Fruit fly (Drosophila melanogaster) whole organism: Measurements from ENCODE around the gene CG34251.

Experiments used
- CG8478 ChIP-seq: fragments of >200 bp; optimal IDR thresholded peaks from 2 replicates; lab custom pipeline; 2018; ENCODE audit warnings: inconsistent platforms
- Dll ChIP-seq: fragments of >200 bp; optimal IDR thresholded peaks from 2 replicates; lab custom pipeline; 2017
- EcR ChIP-seq, 2 experiments: fragments of >200 bp; optimal IDR thresholded peaks; 2 replicates each; lab custom pipeline; 2017; ENCODE audit warnings: missing biosample characterization in 2 of 2, missing genetic modification characterization in 2 of 2, missing genetic modification reagents in 2 of 2
- pan ChIP-seq: fragments of >200 bp; optimal IDR thresholded peaks from 2 replicates; lab custom pipeline; 2017
- psq ChIP-seq: fragments of >200 bp; optimal IDR thresholded peaks from 2 replicates; lab custom pipeline; 2017
- usp ChIP-seq: fragments of >200 bp; optimal IDR thresholded peaks from 2 replicates; lab custom pipeline; 2017; ENCODE audit warnings: missing biosample characterization, missing genetic modification characterization, mixed read lengths

CG34251 gene

DNA sequence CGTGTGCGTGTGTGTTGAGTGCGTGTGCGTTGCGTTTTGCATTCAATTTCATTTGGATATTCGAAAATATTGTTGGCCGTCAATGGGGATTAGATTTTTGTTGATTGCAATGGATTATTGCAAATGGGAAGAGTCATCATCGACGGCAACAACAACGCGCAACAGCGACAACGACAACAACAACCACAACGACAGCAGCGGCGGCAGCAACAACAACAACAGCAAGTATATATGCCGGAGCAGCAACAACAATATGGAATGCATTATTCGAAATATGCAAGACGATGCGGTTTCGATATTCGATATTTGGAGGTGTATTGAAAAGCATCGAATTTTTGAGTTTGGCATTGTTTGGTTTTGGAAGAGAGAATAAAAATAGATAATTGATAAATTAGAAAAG lies 29.4 kb upstream of the CG34251 start:
- TF ChIP-seq pan (lab: Kevin White, UChicago) (no peak), CG8478 (lab: Kevin White, UChicago) (no peak), usp (no peak), EcR (GFP tag; optimal IDR thresholded peaks at IDR 0.05; lab: Kevin White, UChicago) (no peak), Dll (lab: Kevin White, UChicago) (no peak), psq (lab: Kevin White, UChicago) (no peak)

DNA sequence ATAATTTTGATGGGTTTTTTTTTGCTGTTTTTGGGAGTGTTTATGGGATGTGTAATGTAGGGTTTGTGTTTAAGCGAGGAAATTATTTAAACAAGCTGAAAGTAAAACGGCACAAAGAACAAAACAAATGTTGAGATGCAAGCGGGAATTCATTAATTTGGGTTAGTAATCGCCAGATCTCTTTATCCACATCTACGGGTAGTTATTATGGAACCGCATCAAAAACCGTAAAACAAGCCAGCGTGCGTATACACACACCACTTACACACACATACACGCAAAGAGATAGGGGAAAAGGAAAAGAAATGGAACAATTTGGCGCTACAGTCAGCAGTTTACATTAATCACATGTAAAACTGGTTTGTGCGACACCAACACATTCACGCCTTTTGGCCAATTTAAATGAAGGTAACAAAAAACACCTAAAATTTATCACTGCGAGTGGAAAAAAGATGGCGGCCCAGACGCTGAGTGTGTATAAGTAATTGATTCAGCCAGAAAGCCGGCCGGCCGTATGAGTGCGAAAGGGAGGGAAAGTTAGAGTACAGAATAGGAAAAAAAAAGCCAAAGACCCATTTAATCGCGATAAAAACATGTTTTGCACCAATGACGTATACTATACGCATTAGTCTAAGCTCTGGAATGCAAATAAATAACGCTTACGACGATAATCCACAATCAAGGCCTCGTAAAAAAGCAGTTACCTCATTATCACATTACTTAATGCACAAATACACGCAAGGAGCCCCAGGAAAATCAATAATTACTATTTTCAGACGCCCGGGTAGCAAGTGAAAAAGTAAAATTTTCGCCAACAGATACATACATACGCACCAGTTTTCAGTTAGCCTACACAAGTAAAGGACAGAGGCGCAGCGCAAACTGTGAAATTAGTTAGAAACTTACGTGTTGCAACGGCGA lies 27.2 kb upstream of the CG34251 start:
- TF ChIP-seq pan (lab: Kevin White, UChicago): no peak
- TF ChIP-seq CG8478 (lab: Kevin White, UChicago): no peak
- TF ChIP-seq EcR (GFP tag; optimal IDR thresholded peaks at IDR 0.05; lab: Kevin White, UChicago): no peak
- no peak for TF ChIP-seq psq (lab: Kevin White, UChicago)
- TF ChIP-seq Dll (lab: Kevin White, UChicago): no peak
- no peak for TF ChIP-seq usp

DNA sequence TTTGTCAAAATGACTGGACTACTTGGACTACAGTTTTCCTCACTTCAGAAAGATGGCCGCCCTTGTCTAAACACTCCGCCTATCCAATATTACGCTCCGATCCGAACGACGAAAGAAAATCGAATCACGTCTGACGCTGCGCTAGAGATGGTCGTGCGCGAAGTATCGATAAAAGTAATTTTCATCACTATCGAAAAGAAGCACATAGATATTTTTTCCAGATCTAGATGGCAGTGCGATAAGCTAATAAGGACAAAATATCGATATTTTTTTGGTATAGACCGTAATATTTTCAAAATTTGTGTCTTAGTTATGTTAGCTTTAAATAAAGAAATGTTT lies 26.5 kb upstream of the CG34251 start, which contains the start of gene Pep:
Gene Pep, minus strand, starts transcription at position 131 of the 339 bp plus-strand sequence.
- no peak for TF ChIP-seq EcR (GFP tag; optimal IDR thresholded peaks at IDR 0.05; lab: Kevin White, UChicago)
- TF ChIP-seq pan (lab: Kevin White, UChicago): no peak
- TF ChIP-seq CG8478 (lab: Kevin White, UChicago): no peak
- no peak for TF ChIP-seq usp
- TF ChIP-seq psq (lab: Kevin White, UChicago): no peak
- TF ChIP-seq Dll (lab: Kevin White, UChicago): no peak

DNA sequence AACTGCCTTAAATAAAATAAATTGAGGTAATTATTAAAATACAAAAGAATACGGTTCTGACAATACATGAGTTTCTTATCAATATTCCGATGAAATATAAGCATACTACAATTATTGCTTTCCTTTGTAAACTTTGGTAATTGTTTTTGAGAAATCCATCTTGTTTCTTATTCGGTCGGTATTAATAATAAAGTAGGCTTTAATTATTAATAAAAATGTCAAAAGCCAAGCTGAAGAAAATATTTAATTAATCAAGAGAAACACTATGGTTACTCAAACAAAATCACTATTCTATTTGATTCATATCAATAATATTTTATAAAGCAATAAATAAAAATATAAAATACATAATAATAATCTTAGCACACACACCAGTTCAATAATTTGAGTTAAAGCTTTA lies 24.8 kb upstream of the CG34251 start, which contains the start of gene CG43085:
Gene CG43085, minus strand, starts transcription at position 101 of the 400 bp plus-strand sequence.
- TF ChIP-seq usp: no peak

DNA sequence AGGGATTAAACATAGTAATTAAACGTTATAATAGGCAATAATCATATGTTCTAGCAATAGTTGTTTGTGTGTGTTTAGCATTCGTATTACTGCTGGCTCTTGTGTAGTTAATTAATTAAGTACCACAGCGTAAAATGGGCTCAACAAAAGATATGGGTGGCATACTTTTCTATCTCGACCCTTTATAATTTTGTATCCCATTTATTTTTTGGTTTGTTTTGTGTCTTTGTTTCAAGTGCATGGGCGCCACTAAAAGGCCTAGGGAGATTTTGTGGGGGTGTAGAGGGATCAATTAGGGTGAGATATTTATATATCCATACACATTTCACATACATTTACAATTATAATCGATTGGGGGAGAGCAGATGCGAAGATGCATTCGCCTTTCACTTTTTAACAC lies 23.9 kb upstream of the CG34251 start:
- no peak for TF ChIP-seq pan (lab: Kevin White, UChicago)
- no peak for TF ChIP-seq usp
- TF ChIP-seq CG8478 (lab: Kevin White, UChicago): no peak
- no peak for TF ChIP-seq psq (lab: Kevin White, UChicago)
- no peak for TF ChIP-seq EcR (GFP tag; optimal IDR thresholded peaks at IDR 0.05; lab: Kevin White, UChicago)
- TF ChIP-seq Dll (lab: Kevin White, UChicago): no peak

DNA sequence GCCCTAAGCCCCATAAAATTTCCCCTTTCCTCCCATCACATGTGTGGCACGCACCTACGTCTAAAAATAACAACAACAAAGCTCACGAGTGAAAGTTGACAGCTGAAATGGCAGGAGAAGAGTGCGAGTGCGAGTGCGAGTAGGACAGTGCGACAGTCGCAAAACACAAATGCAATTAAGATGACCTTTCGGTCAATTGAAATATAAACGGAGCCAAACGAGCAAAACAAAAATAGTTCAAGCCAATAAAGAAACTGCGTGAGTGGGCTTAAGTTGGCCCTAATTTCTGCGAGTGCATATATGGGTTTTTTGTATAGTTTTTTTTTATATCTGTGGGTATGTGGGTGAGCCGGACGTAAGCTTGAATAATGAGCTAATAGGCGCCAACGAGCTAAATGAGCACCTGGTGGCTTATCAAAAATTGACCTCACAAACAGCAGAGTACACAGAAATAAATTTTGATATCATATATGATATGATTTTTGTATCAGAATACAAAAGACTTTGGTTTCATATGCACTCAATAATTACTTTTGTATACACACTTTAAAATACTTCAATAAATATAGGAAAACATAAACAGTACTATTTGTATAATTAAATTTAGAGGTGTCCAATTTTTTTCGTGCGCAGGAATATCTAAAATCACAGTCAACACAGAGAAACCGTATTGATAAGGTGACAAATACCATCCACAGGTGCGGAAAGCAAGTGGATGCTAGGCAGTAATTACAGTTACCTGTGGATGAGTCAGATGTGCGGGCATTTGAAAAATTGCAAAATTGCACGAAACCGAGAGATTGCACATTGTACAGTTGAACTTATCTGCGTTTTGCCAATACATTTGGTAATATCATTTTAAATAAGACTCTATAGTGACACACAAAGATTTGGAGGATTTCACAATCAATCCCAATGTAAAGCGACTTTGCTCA lies 19.4 kb upstream of the CG34251 start:
- TF ChIP-seq CG8478 (lab: Kevin White, UChicago): no peak
- TF ChIP-seq EcR (GFP tag; optimal IDR thresholded peaks at IDR 0.05; lab: Kevin White, UChicago): no peak
- TF ChIP-seq Dll (lab: Kevin White, UChicago): no peak
- TF ChIP-seq usp: no peak
- TF ChIP-seq pan (lab: Kevin White, UChicago): no peak
- TF ChIP-seq psq (lab: Kevin White, UChicago): no peak

DNA sequence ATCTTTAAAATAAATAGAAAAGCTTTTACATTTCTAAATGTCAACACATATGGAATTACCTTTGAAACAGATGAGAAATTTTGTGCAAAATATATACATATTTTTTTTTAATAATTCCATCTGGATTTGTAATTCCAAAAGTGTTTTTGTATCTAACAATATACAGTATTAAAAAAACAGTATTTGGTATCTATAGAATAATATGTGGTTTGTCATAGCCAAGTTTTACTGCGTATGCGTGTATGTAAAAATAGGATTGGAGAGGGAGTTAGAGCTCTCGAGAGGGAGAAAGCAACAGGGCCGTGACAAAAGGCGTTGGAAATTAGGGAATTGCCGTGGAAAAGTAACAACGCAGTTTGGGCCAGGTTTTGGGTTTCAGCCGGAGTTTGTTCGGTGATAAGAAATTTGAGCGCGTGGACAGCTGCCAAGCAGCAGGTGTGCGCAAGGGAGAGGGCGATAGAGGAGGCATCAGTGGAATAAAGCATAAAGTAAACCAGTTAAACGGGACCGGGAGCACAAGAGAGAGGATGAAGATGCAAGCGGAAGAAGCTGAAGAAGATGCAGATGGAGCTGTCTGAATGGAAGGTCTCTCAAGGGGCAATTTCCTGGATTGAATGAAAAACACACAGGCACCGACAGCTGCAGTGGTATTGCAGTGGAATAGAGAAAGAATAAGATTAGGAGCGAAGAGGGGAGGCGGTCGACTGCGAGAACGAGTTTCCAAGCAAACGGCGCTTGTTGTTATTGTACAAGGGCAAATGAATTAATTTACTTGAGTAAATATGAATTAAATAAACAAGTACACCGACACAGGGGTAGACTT lies 18.3 kb upstream of the CG34251 start:
- no peak for TF ChIP-seq psq (lab: Kevin White, UChicago)
- no peak for TF ChIP-seq Dll (lab: Kevin White, UChicago)
- peak in 1 of 2 experiments; percentile 45 for TF ChIP-seq EcR (GFP tag; optimal IDR thresholded peaks at IDR 0.05; lab: Kevin White, UChicago)
- TF ChIP-seq CG8478 (lab: Kevin White, UChicago): no peak
- TF ChIP-seq pan (lab: Kevin White, UChicago): no peak

DNA sequence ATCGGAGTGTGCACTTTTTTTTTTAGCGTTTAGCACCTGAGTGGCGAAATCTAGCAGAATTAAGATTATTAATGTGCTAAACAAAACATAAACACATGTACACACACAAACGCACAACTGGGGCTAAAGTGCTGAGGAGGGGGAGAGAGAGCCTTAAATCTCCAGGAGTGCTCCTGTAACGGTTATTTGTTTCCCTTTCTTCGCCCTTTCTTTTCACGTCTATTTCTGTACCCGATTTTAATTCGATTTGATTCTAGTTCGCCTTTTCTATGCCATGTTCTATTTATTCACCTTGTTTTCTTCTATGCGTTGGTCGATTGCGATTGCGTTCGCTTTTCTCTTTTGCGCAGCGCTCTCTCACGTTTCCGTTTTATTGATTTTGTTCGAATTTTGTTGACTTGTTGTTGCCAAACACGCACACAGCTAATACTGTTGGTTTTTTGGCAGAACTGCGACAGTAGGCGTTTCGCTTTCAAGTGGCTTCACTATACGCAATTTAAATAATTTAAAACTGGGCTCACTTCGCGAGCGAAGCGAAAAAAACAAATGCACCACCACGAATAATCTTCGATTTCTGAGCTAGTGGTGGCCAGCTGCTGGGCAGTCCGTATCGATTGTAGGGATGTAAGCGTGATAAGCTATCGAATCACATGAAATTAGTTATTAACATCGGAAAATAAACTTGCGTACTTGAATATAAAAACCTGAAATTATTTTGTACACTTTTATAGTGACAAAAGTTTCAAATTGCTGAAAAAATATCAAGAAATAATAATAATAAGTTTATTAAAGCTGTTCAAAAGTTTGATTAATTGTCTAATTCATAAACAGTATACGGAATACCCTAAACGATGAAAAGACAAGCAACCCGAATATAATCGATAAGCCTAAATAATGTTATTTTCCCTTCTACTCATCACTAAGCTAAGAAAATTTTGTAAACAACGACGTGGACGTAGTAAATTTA lies 17.4 kb upstream of the CG34251 start, which contains the start of the genes Krn, Ndfip and CG7484:
Gene Krn, minus strand, starts transcription at position 580 of the 967 bp plus-strand sequence.
Gene Ndfip, minus strand, starts transcription at position 580 of the 967 bp plus-strand sequence.
Gene CG7484, plus strand, starts transcription at position 917 of the 967 bp plus-strand sequence.
- no peak for TF ChIP-seq EcR (GFP tag; optimal IDR thresholded peaks at IDR 0.05; lab: Kevin White, UChicago)
- TF ChIP-seq pan (lab: Kevin White, UChicago): peak; percentile 0
- no peak for TF ChIP-seq CG8478 (lab: Kevin White, UChicago)
- TF ChIP-seq usp: no peak
- TF ChIP-seq Dll (lab: Kevin White, UChicago): no peak
- no peak for TF ChIP-seq psq (lab: Kevin White, UChicago)

DNA sequence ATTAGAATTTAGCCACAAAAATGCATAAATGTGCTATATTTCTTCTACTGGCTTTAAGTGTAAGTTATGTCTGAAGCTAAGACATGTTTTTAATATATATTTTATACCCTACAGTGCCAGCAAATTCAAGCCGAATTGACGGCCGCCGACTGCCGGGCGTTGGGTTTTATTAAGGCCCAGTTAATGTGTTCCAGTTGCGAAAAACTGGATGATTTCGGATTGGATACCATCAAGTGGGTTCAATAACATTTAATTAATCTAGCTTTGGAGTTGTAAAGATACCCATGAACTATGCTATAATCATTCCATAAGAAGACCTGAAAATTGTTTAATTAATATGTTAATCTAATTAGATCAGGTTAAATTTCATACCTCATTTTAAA lies 16.8 kb upstream of the CG34251 start:
- TF ChIP-seq Dll (lab: Kevin White, UChicago): no peak
- no peak for TF ChIP-seq pan (lab: Kevin White, UChicago)
- TF ChIP-seq psq (lab: Kevin White, UChicago): no peak
- no peak for TF ChIP-seq usp
- no peak for TF ChIP-seq EcR (GFP tag; optimal IDR thresholded peaks at IDR 0.05; lab: Kevin White, UChicago)
- no peak for TF ChIP-seq CG8478 (lab: Kevin White, UChicago)
